Fruit fly (Drosophila melanogaster) whole organism: ENCODE results near the gene CG9098.

Experiments
- CG8478 ChIP-seq: fragments of >200 bp; optimal IDR thresholded peaks from 2 replicates; lab custom pipeline; 2018; ENCODE audit warnings: inconsistent platforms
- Dll ChIP-seq: fragments of >200 bp; optimal IDR thresholded peaks from 2 replicates; lab custom pipeline; 2017
- EcR ChIP-seq, 2 experiments: fragments of >200 bp; optimal IDR thresholded peaks; 2 replicates each; lab custom pipeline; 2017; ENCODE audit warnings: missing biosample characterization in 2 of 2, missing genetic modification characterization in 2 of 2, missing genetic modification reagents in 2 of 2
- pan ChIP-seq: fragments of >200 bp; optimal IDR thresholded peaks from 2 replicates; lab custom pipeline; 2017
- psq ChIP-seq: fragments of >200 bp; optimal IDR thresholded peaks from 2 replicates; lab custom pipeline; 2017

DNA sequence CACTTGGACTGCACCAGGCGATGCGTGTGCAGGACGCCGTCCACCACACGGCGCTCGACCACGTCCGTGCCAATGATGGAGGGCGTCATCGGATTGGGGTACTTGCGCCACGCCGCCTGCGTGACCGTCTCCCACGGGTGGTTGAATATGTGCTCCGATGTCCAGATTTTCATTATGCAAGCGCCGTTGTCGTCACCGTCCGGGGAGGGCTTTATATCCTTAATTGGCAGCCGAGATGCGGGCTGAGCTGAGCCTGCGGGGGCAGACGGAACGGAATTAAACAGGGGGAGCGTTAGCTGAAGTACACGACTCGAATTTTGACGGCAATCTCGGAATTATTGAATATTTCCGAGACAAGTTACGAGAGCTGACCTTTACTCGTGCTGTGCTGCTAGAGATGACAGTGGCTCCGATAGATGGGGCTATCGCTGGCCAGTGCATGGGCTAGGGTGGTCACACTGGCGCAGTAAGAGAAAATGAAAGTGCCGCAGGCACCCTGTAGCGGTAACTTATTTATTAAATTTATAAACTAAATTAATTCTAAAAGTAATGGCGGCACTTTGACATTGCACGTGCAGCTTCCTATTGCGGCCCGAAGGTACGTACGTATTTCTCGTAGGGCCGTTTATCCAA lies 35.5 kb upstream of the CG9098 start, which contains the start of gene IPIP:
- TF ChIP-seq pan: no peak
- no peak for TF ChIP-seq EcR (GFP tag; optimal IDR thresholded peaks at IDR 0.05; lab: Kevin White, UChicago)
- TF ChIP-seq CG8478: no peak
- no peak for TF ChIP-seq Dll (lab: Kevin White, UChicago)
- TF ChIP-seq psq (lab: Kevin White, UChicago): no peak
